Worm (Caenorhabditis elegans) whole organism, young adult: ENCODE measurements around the gene F40H3.3.
A peak's percentile ranks its signal among the peaks of the same experiment; 100 is the strongest.

Experiments
- B0019.2 ChIP-seq: fragments of 200-800 bp; sonication (Bioruptor generic); conservative IDR thresholded peaks from 2 replicates; pipeline ENCODE4 v1.3.6; 2022; ENCODE audit warnings: missing genetic modification reagents, missing genetic modification characterization, missing compliant biosample characterization
- B0261.1 ChIP-seq: sonication (generic microtip); optimal IDR thresholded peaks from 2 replicates; lab custom pipeline; 2016; ENCODE audit warnings: mild to moderate bottlenecking, missing genetic modification characterization, moderate library complexity, missing compliant biosample characterization
- C17E4.6 ChIP-seq: fragments of 200-800 bp; sonication (Bioruptor generic); IDR thresholded peaks from 2 replicates; pipeline ENCODE4 v1.3.6; 2022; ENCODE audit warnings: missing genetic modification reagents, missing genetic modification characterization, missing compliant biosample characterization
- D2030.7 ChIP-seq: fragments of 200-800 bp; sonication (Bioruptor generic); IDR thresholded peaks from 2 replicates; pipeline ENCODE4 v1.3.6; 2022; ENCODE audit warnings: missing genetic modification reagents, missing genetic modification characterization, missing compliant biosample characterization
- F10E7.11 ChIP-seq: sonication (generic microtip); optimal IDR thresholded peaks from 2 replicates; lab custom pipeline; 2017; ENCODE audit warnings: mild to moderate bottlenecking, missing genetic modification characterization, moderate library complexity, missing compliant biosample characterization
- F23B12.7 ChIP-seq: sonication (generic microtip); optimal IDR thresholded peaks from 2 replicates; lab custom pipeline; 2017; ENCODE audit warnings: missing genetic modification characterization, mild to moderate bottlenecking, missing compliant biosample characterization, antibody characterized with exemption, moderate library complexity; ENCODE audit not compliant: insufficient read depth
- F33H1.4 ChIP-seq: fragments of 200-800 bp; sonication (Bioruptor generic); IDR thresholded peaks from 2 replicates; pipeline ENCODE4 v1.3.6; 2022; ENCODE audit warnings: missing genetic modification reagents, missing genetic modification characterization, missing compliant biosample characterization
- F52B5.7 ChIP-seq: sonication (generic microtip); optimal IDR thresholded peaks from 2 replicates; lab custom pipeline; 2016; ENCODE audit warnings: mild to moderate bottlenecking, missing genetic modification characterization, missing compliant biosample characterization
- F57C9.4 ChIP-seq: sonication (generic microtip); optimal IDR thresholded peaks from 2 replicates; lab custom pipeline; 2017; ENCODE audit warnings: mild to moderate bottlenecking, missing genetic modification characterization, missing compliant biosample characterization
- K11D2.4 ChIP-seq: fragments of 200-800 bp; sonication (Bioruptor generic); IDR thresholded peaks from 2 replicates; pipeline ENCODE4 v1.3.6; 2022; ENCODE audit warnings: missing genetic modification reagents, missing genetic modification characterization, missing compliant biosample characterization
- T07F8.4 ChIP-seq: sonication (generic microtip); optimal IDR thresholded peaks from 2 replicates; lab custom pipeline; 2016; ENCODE audit warnings: mild to moderate bottlenecking, missing genetic modification characterization, moderate library complexity, missing compliant biosample characterization
- T26A5.8 ChIP-seq: sonication (generic microtip); optimal IDR thresholded peaks from 2 replicates; lab custom pipeline; 2016; ENCODE audit warnings: missing genetic modification characterization, missing compliant biosample characterization
- Y53F4B.3 ChIP-seq: fragments of 200-800 bp; sonication (Bioruptor generic); IDR thresholded peaks from 2 replicates; pipeline ENCODE4 v1.3.6; 2022; ENCODE audit warnings: missing genetic modification reagents, missing genetic modification characterization, missing compliant biosample characterization
- Y56A3A.18 ChIP-seq: fragments of 200-800 bp; sonication (Bioruptor generic); IDR thresholded peaks from 2 replicates; pipeline ENCODE4 v1.3.6; 2022; ENCODE audit warnings: missing genetic modification reagents, missing genetic modification characterization, missing compliant biosample characterization
- Y67H2A.10 ChIP-seq: fragments of 200-800 bp; sonication (Bioruptor generic); conservative IDR thresholded peaks from 2 replicates; pipeline ENCODE4 v1.3.6; 2022; ENCODE audit warnings: missing genetic modification reagents, missing genetic modification characterization, missing compliant biosample characterization
- Y79H2A.3 ChIP-seq: fragments of 200-800 bp; sonication (Bioruptor generic); conservative IDR thresholded peaks from 2 replicates; pipeline ENCODE4 v1.3.6; 2022; ENCODE audit warnings: missing genetic modification reagents, missing genetic modification characterization, missing compliant biosample characterization
- Y95B8A.8 ChIP-seq: fragments of 200-800 bp; sonication (Bioruptor generic); IDR thresholded peaks from 2 replicates; pipeline ENCODE4 v1.3.6; 2022; ENCODE audit warnings: missing genetic modification reagents, missing genetic modification characterization, missing compliant biosample characterization
- ama-1 ChIP-seq, 3 experiments: fragments of 150-350 bp in 1 of 3; sonication (generic microtip) in 2 of 3; optimal IDR thresholded peaks; 2 replicates each; lab custom pipeline; 2014 to 2018; ENCODE audit warnings: missing biosample characterization in 2 of 3, missing genetic modification characterization in 2 of 3, missing genetic modification reagents in 2 of 3
- aptf-2 ChIP-seq: fragments of 200-800 bp; sonication (Bioruptor generic); conservative IDR thresholded peaks from 2 replicates; pipeline ENCODE4 v1.3.6; 2022; ENCODE audit warnings: missing genetic modification reagents, missing genetic modification characterization, missing compliant biosample characterization
- attf-3 ChIP-seq: fragments of 200-800 bp; sonication (Bioruptor generic); conservative IDR thresholded peaks from 2 replicates; pipeline ENCODE4 v1.3.6; 2022; ENCODE audit warnings: missing genetic modification reagents, missing genetic modification characterization, missing compliant biosample characterization
- bed-1 ChIP-seq: fragments of 200-800 bp; sonication (Bioruptor generic); IDR thresholded peaks from 2 replicates; pipeline ENCODE4 v1.3.6; 2022; ENCODE audit warnings: missing genetic modification reagents, missing genetic modification characterization, missing compliant biosample characterization
- ceh-79 ChIP-seq: sonication (generic microtip); optimal IDR thresholded peaks from 2 replicates; lab custom pipeline; 2017; ENCODE audit warnings: mild to moderate bottlenecking, missing genetic modification characterization, missing compliant biosample characterization
- chd-7 ChIP-seq: sonication (generic microtip); optimal IDR thresholded peaks from 2 replicates; lab custom pipeline; 2016; ENCODE audit warnings: mild to moderate bottlenecking, missing genetic modification characterization, moderate library complexity, missing compliant biosample characterization
- dox-1 ChIP-seq: fragments of 200-800 bp; sonication (Bioruptor generic); IDR thresholded peaks from 2 replicates; pipeline ENCODE4 v1.3.6; 2022; ENCODE audit warnings: missing genetic modification reagents, missing genetic modification characterization, missing compliant biosample characterization
- ets-4 ChIP-seq: fragments of 200-800 bp; sonication (Bioruptor generic); optimal IDR thresholded peaks from 2 replicates; lab custom pipeline; 2018; ENCODE audit warnings: mild to moderate bottlenecking, missing genetic modification characterization, missing compliant biosample characterization
- gei-17 ChIP-seq: fragments of 200-800 bp; sonication (Bioruptor generic); optimal IDR thresholded peaks from 2 replicates; lab custom pipeline; 2018; ENCODE audit warnings: mild to moderate bottlenecking, missing genetic modification characterization, missing compliant biosample characterization
- let-526 ChIP-seq: fragments of 200-800 bp; sonication (Bioruptor generic); IDR thresholded peaks from 2 replicates; pipeline ENCODE4 v1.3.6; 2022; ENCODE audit warnings: missing genetic modification reagents, missing genetic modification characterization, missing compliant biosample characterization
- lin-40 ChIP-seq: sonication (generic microtip); optimal IDR thresholded peaks from 2 replicates; lab custom pipeline; 2016; ENCODE audit warnings: missing genetic modification characterization, mild to moderate bottlenecking, missing compliant biosample characterization, missing genotype, missing genetic modification reagents
- lsl-1 ChIP-seq: fragments of 200-800 bp; sonication (Bioruptor generic); optimal IDR thresholded peaks from 2 replicates; lab custom pipeline; 2018; ENCODE audit warnings: mild to moderate bottlenecking, missing genetic modification characterization, moderate library complexity, missing compliant biosample characterization
- lsy-27 ChIP-seq: sonication (generic microtip); optimal IDR thresholded peaks from 2 replicates; lab custom pipeline; 2017; ENCODE audit warnings: missing genetic modification characterization, mild to moderate bottlenecking, missing compliant biosample characterization, antibody characterized with exemption, missing genotype, borderline replicate concordance; ENCODE audit not compliant: insufficient read depth
- madf-3 ChIP-seq: fragments of 200-800 bp; sonication (Bioruptor generic); IDR thresholded peaks from 2 replicates; pipeline ENCODE4 v1.3.6; 2022; ENCODE audit warnings: missing genetic modification reagents, missing genetic modification characterization, missing compliant biosample characterization
- mcd-1 ChIP-seq: fragments of 200-800 bp; sonication (Bioruptor generic); IDR thresholded peaks from 2 replicates; pipeline ENCODE4 v1.3.6; 2022; ENCODE audit warnings: missing genetic modification reagents, missing genetic modification characterization, missing compliant biosample characterization
- mes-4 ChIP-seq: sonication (generic microtip); optimal IDR thresholded peaks from 2 replicates; lab custom pipeline; 2016; ENCODE audit warnings: missing genotype, missing genetic modification characterization, missing compliant biosample characterization
- nhr-120 ChIP-seq: fragments of 200-800 bp; sonication (Bioruptor generic); IDR thresholded peaks from 2 replicates; pipeline ENCODE4 v1.3.6; 2022; ENCODE audit warnings: missing genetic modification characterization, missing compliant biosample characterization
- pbrm-1 ChIP-seq: fragments of 200-800 bp; sonication (Bioruptor generic); IDR thresholded peaks from 2 replicates; pipeline ENCODE4 v1.3.6; 2022; ENCODE audit warnings: missing genetic modification reagents, missing genetic modification characterization, missing compliant biosample characterization
- rec-8 ChIP-seq, 2 experiments: sonication (generic microtip); optimal IDR thresholded peaks; 2 replicates each; lab custom pipeline; 2016; ENCODE audit warnings: mild to moderate bottlenecking in 2 of 2, missing genetic modification characterization in 2 of 2, missing genetic modification reagents in 2 of 2, missing genotype in 2 of 2, missing biosample characterization in 1 of 2, missing compliant biosample characterization in 1 of 2, moderate library complexity in 1 of 2
- snpc-1.3 ChIP-seq: sonication (generic microtip); optimal IDR thresholded peaks from 2 replicates; lab custom pipeline; 2017; ENCODE audit warnings: missing genetic modification characterization, mild to moderate bottlenecking, missing compliant biosample characterization, antibody characterized with exemption, moderate library complexity, missing genotype, missing genetic modification reagents; ENCODE audit not compliant: insufficient read depth
- snpc-3.4 ChIP-seq: sonication (generic microtip); optimal IDR thresholded peaks from 2 replicates; lab custom pipeline; 2017; ENCODE audit warnings: missing genetic modification characterization, mild to moderate bottlenecking, missing compliant biosample characterization, antibody characterized with exemption, moderate library complexity, missing genotype, missing genetic modification reagents
- sptf-2 ChIP-seq: fragments of 200-800 bp; sonication (Bioruptor generic); optimal IDR thresholded peaks from 2 replicates; lab custom pipeline; 2018; ENCODE audit warnings: mild to moderate bottlenecking, missing genetic modification characterization, missing compliant biosample characterization
- tbx-9 ChIP-seq: sonication (generic microtip); optimal IDR thresholded peaks from 2 replicates; lab custom pipeline; 2016; ENCODE audit warnings: borderline replicate concordance, missing genetic modification characterization, inconsistent platforms, missing compliant biosample characterization
- ztf-18 ChIP-seq: sonication (generic microtip); optimal IDR thresholded peaks from 2 replicates; lab custom pipeline; 2016; ENCODE audit warnings: missing genotype, mild to moderate bottlenecking, missing genetic modification characterization, missing compliant biosample characterization
- ztf-26 ChIP-seq: sonication (generic microtip); optimal IDR thresholded peaks from 2 replicates; lab custom pipeline; 2017; ENCODE audit warnings: missing genetic modification characterization, missing compliant biosample characterization
- ztf-28 ChIP-seq: fragments of 200-800 bp; sonication (Bioruptor generic); IDR thresholded peaks from 2 replicates; pipeline ENCODE4 v1.3.6; 2022; ENCODE audit warnings: missing genetic modification reagents, missing genetic modification characterization, missing compliant biosample characterization
- ztf-6 ChIP-seq: fragments of 200-800 bp; sonication (Bioruptor generic); IDR thresholded peaks from 2 replicates; pipeline ENCODE4 v1.3.6; 2022; ENCODE audit warnings: missing genetic modification reagents, missing genetic modification characterization, missing compliant biosample characterization

F40H3.3 gene

ce11 chrII:6191293-6191692 lies 20.0 kb downstream of the F40H3.3 start, which contains the start of gene fkh-8:
Gene fkh-8 (minus strand): TSS chrII:6191393.
- TF ChIP-seq Y79H2A.3 (no peak), ztf-28 (no peak), snpc-1.3 (tag; lab: Kevin White, UChicago) (no peak)

ce11 chrII:6192484-6192883 lies 21.2 kb downstream of the F40H3.3 start, which contains the start of gene cpb-2:
Gene cpb-2 (plus strand): TSS chrII:6192784.
- TF ChIP-seq bed-1 (no peak), tbx-9 (tag; lab: Kevin White, UChicago) (no peak), madf-3 (no peak)

- TF ChIP-seq F52B5.7 (tag; lab: Kevin White, UChicago) = no peak
- TF ChIP-seq K11D2.4 (GFP tag; lab: Robert Waterston, UW) = no peak
- no peak for TF ChIP-seq C17E4.6
- no peak for TF ChIP-seq ceh-79 (tag; lab: Kevin White, UChicago)
- no peak for TF ChIP-seq Y53F4B.3
- TF ChIP-seq rec-8 (tag; optimal IDR thresholded peaks at IDR 0.05; lab: Kevin White, UChicago) = no peak
- TF ChIP-seq lin-40 (tag; lab: Kevin White, UChicago) = no peak
- TF ChIP-seq lsy-27 (tag; lab: Kevin White, UChicago) = peak; percentile 7
- no peak for TF ChIP-seq F33H1.4 (GFP tag; lab: Robert Waterston, UW)
- TF ChIP-seq T26A5.8 (tag; lab: Kevin White, UChicago) = no peak
- TF ChIP-seq B0019.2 = no peak
- TF ChIP-seq chd-7 (tag; lab: Kevin White, UChicago) = no peak
- no peak for TF ChIP-seq B0261.1
- peak; percentile 23; the same call in 1 of the 2 replicates for TF ChIP-seq D2030.7 (GFP tag; lab: Robert Waterston, UW)
- no peak for TF ChIP-seq T07F8.4 (tag; lab: Kevin White, UChicago)
- TF ChIP-seq nhr-120 (GFP tag; lab: Robert Waterston, UW) = no peak
- no peak for TF ChIP-seq F57C9.4 (tag; lab: Kevin White, UChicago)
- no peak for TF ChIP-seq mes-4
- TF ChIP-seq madf-3 = no peak
- TF ChIP-seq Y56A3A.18 (GFP tag; lab: Robert Waterston, UW) = no peak
- TF ChIP-seq Y67H2A.10 (GFP tag; lab: Robert Waterston, UW) = no peak
- TF ChIP-seq let-526 (GFP tag; lab: Robert Waterston, UW) = no peak
- no peak for TF ChIP-seq gei-17
- no peak for TF ChIP-seq aptf-2 (GFP tag; lab: Robert Waterston, UW)
- TF ChIP-seq ztf-26 = no peak
- TF ChIP-seq ztf-6 (GFP tag; lab: Robert Waterston, UW) = no peak
- peak; percentile 20 for TF ChIP-seq snpc-3.4 (tag; lab: Kevin White, UChicago)
- TF ChIP-seq F23B12.7 (tag; lab: Kevin White, UChicago) = peak; percentile 92
- no peak for TF ChIP-seq tbx-9 (tag; lab: Kevin White, UChicago)
- no peak for TF ChIP-seq Y95B8A.8
- no peak for TF ChIP-seq ets-4 (GFP tag; lab: Kevin White, UChicago)
- no peak for TF ChIP-seq dox-1 (GFP tag; lab: Robert Waterston, UW)
- no peak for TF ChIP-seq ztf-18
- TF ChIP-seq sptf-2 (GFP tag; lab: Kevin White, UChicago) = no peak
- TF ChIP-seq lsl-1 (GFP tag; lab: Kevin White, UChicago) = peak; percentile 60
- TF ChIP-seq F10E7.11 (tag; lab: Kevin White, UChicago) = no peak
- TF ChIP-seq pbrm-1 (GFP tag; lab: Robert Waterston, UW) = peak; percentile 37; the same call in 1 of the 2 replicates
- no peak for TF ChIP-seq mcd-1 (GFP tag; lab: Robert Waterston, UW)
- no peak for TF ChIP-seq Y79H2A.3
- no peak for TF ChIP-seq attf-3 (GFP tag; lab: Robert Waterston, UW)
- TF ChIP-seq ama-1 (optimal IDR thresholded peaks at IDR 0.05; lab: Kevin White, UChicago) = no peak
- TF ChIP-seq ama-1 (GFP tag; optimal IDR thresholded peaks at IDR 0.05; lab: Kevin White, UChicago) = no peak
These were observed 25.6 kb downstream of the F40H3.3 start, which contains the start of the genes rbmx-2 and C30B5.2 for ce11 chrII:6196875-6197274. Gene rbmx-2 (minus strand): TSS chrII:6196948. Gene C30B5.2 (plus strand): TSS chrII:6197180.
